Worm (Caenorhabditis elegans) whole organism, L2 larva: ENCODE data around the gene txt-2.

ENCODE experiments used
- F13H6.1 ChIP-seq: sonication (generic microtip); optimal IDR thresholded peaks from 2 replicates; lab custom pipeline; 2016; ENCODE audit warnings: missing genetic modification characterization, missing compliant biosample characterization
- R02D3.7 ChIP-seq: fragments of 150-350 bp; optimal IDR thresholded peaks from 2 replicates; lab custom pipeline; 2014; ENCODE audit warnings: missing biosample characterization, missing genetic modification characterization
- Y55F3AM.14 ChIP-seq: fragments of 200-800 bp; sonication (Bioruptor generic); optimal IDR thresholded peaks from 2 replicates; lab custom pipeline; 2018; ENCODE audit warnings: mild to moderate bottlenecking, missing genetic modification characterization, missing compliant biosample characterization
- ZK546.5 ChIP-seq: sonication (generic microtip); optimal IDR thresholded peaks from 2 replicates; lab custom pipeline; 2017; ENCODE audit warnings: missing biosample characterization, missing genetic modification characterization
- aly-2 ChIP-seq: fragments of 150-350 bp; optimal IDR thresholded peaks from 2 replicates; lab custom pipeline; 2014; ENCODE audit warnings: missing biosample characterization, missing genetic modification characterization
- ama-1 ChIP-seq: fragments of 150-350 bp; optimal IDR thresholded peaks from 2 replicates; lab custom pipeline; 2018; ENCODE audit warnings: inconsistent platforms
- ceh-16 ChIP-seq: fragments of 150-350 bp; optimal IDR thresholded peaks from 2 replicates; lab custom pipeline; 2014; ENCODE audit warnings: missing biosample characterization, missing genetic modification characterization
- crh-2 ChIP-seq: sonication (generic microtip); optimal IDR thresholded peaks from 2 replicates; lab custom pipeline; 2017; ENCODE audit warnings: missing biosample characterization, missing genetic modification characterization
- egl-27 ChIP-seq: sonication (generic microtip); optimal IDR thresholded peaks from 3 replicates; lab custom pipeline; 2017; ENCODE audit warnings: missing biosample characterization, missing genetic modification reagents, missing genetic modification characterization
- elt-1 ChIP-seq: fragments of 150-350 bp; optimal IDR thresholded peaks from 2 replicates; lab custom pipeline; 2014; ENCODE audit warnings: missing biosample characterization, missing genetic modification characterization
- elt-3 ChIP-seq: sonication (generic microtip); optimal IDR thresholded peaks from 2 replicates; lab custom pipeline; 2017; ENCODE audit warnings: missing biosample characterization, missing genetic modification characterization
- fos-1 ChIP-seq: fragments of 150-350 bp; optimal IDR thresholded peaks from 2 replicates; lab custom pipeline; 2014; ENCODE audit warnings: missing biosample characterization, missing genetic modification characterization
- lin-11 ChIP-seq: fragments of 150-350 bp; sonication (generic microtip); optimal IDR thresholded peaks from 2 replicates; lab custom pipeline; 2014; ENCODE audit warnings: missing biosample characterization, missing genetic modification characterization, inconsistent platforms, mixed read lengths
- lin-39 ChIP-seq: fragments of 150-350 bp; optimal IDR thresholded peaks from 2 replicates; lab custom pipeline; 2014; ENCODE audit warnings: missing biosample characterization, missing genetic modification reagents, missing genetic modification characterization
- mbf-1 ChIP-seq: sonication (generic microtip); optimal IDR thresholded peaks from 2 replicates; lab custom pipeline; 2017; ENCODE audit warnings: missing biosample characterization, missing genetic modification characterization
- mdl-1 ChIP-seq, 2 experiments: fragments of 150-350 bp in 1 of 2; sonication (generic microtip) in 1 of 2; optimal IDR thresholded peaks; 2 replicates each; lab custom pipeline; 2017; ENCODE audit warnings: missing biosample characterization in 2 of 2, missing genetic modification characterization in 2 of 2
- nhr-10 ChIP-seq: sonication (generic microtip); optimal IDR thresholded peaks from 2 replicates; lab custom pipeline; 2017; ENCODE audit warnings: missing biosample characterization, missing genetic modification characterization
- nhr-11 ChIP-seq: fragments of 150-350 bp; optimal IDR thresholded peaks from 2 replicates; lab custom pipeline; 2014; ENCODE audit warnings: missing biosample characterization, missing genetic modification characterization
- nhr-129 ChIP-seq: fragments of 150-350 bp; optimal IDR thresholded peaks from 2 replicates; lab custom pipeline; 2014; ENCODE audit warnings: missing biosample characterization, missing genetic modification characterization
- nhr-21 ChIP-seq: fragments of 150-350 bp; optimal IDR thresholded peaks from 2 replicates; lab custom pipeline; 2014; ENCODE audit warnings: missing biosample characterization, missing genetic modification characterization
- nhr-23 ChIP-seq: fragments of 150-350 bp; optimal IDR thresholded peaks from 2 replicates; lab custom pipeline; 2014; ENCODE audit warnings: missing biosample characterization, missing genetic modification reagents, missing genetic modification characterization
- nhr-237 ChIP-seq: fragments of 150-350 bp; optimal IDR thresholded peaks from 2 replicates; lab custom pipeline; 2014; ENCODE audit warnings: missing biosample characterization, missing genetic modification characterization
- nhr-25 ChIP-seq: fragments of 150-350 bp; sonication (generic microtip); optimal IDR thresholded peaks from 3 replicates; lab custom pipeline; 2014; ENCODE audit warnings: missing biosample characterization, missing genetic modification characterization
- nhr-77 ChIP-seq: fragments of 150-350 bp; optimal IDR thresholded peaks from 2 replicates; lab custom pipeline; 2014; ENCODE audit warnings: missing biosample characterization, missing genetic modification characterization
- skn-1 ChIP-seq: sonication (generic microtip); optimal IDR thresholded peaks from 2 replicates; lab custom pipeline; 2017; ENCODE audit warnings: missing biosample characterization, missing genetic modification characterization
- sma-3 ChIP-seq: sonication (generic microtip); optimal IDR thresholded peaks from 2 replicates; lab custom pipeline; 2016; ENCODE audit warnings: missing genetic modification reagents, missing genetic modification characterization, missing compliant biosample characterization
- sma-9 ChIP-seq, 2 experiments: fragments of 150-350 bp in 1 of 2; sonication (generic microtip) in 1 of 2; optimal IDR thresholded peaks; 2 replicates each; lab custom pipeline; 2014 to 2016; ENCODE audit warnings: missing genetic modification characterization in 2 of 2, mild to moderate bottlenecking in 1 of 2, missing biosample characterization in 1 of 2, missing compliant biosample characterization in 1 of 2, missing genetic modification reagents in 1 of 2, moderate library complexity in 1 of 2
- snpc-4 ChIP-seq: fragments of 150-350 bp; optimal IDR thresholded peaks from 2 replicates; lab custom pipeline; 2014; ENCODE audit warnings: missing biosample characterization, missing genetic modification characterization
- unc-39 ChIP-seq: fragments of 150-350 bp; optimal IDR thresholded peaks from 2 replicates; lab custom pipeline; 2014; ENCODE audit warnings: missing biosample characterization, missing genetic modification characterization
- unc-55 ChIP-seq: fragments of 150-350 bp; sonication (generic microtip); optimal IDR thresholded peaks from 3 replicates; lab custom pipeline; 2014; ENCODE audit warnings: missing biosample characterization, missing genetic modification reagents, missing genetic modification characterization
- unc-62 ChIP-seq: fragments of 150-350 bp; optimal IDR thresholded peaks from 2 replicates; lab custom pipeline; 2014; ENCODE audit warnings: missing biosample characterization, missing genetic modification reagents, missing genetic modification characterization
- zag-1 ChIP-seq: fragments of 150-350 bp; optimal IDR thresholded peaks from 2 replicates; lab custom pipeline; 2014; ENCODE audit warnings: missing biosample characterization, missing genetic modification characterization
- ztf-1 ChIP-seq: fragments of 200-800 bp; sonication (Bioruptor generic); conservative IDR thresholded peaks from 2 replicates; pipeline ENCODE4 v1.3.6; 2022; ENCODE audit warnings: missing genetic modification characterization, missing compliant biosample characterization
- ztf-11 ChIP-seq: sonication (generic microtip); optimal IDR thresholded peaks from 2 replicates; lab custom pipeline; 2017; ENCODE audit warnings: missing biosample characterization, missing genetic modification characterization
- ztf-4 ChIP-seq: fragments of 150-350 bp; optimal IDR thresholded peaks from 2 replicates; lab custom pipeline; 2014; ENCODE audit warnings: missing biosample characterization, missing genetic modification characterization

txt-2 gene

ce11 chrV:247576-247975, 7.3 kb upstream of the txt-2 start:
- TF ChIP-seq skn-1 (tag; lab: Kevin White, UChicago) = no peak
- TF ChIP-seq R02D3.7 (tag; lab: Kevin White, UChicago) = no peak
- no peak for TF ChIP-seq lin-11
- no peak for TF ChIP-seq nhr-11 (tag; lab: Kevin White, UChicago)
- no peak for TF ChIP-seq ztf-4
- no peak for TF ChIP-seq nhr-10 (tag; lab: Kevin White, UChicago)

ce11 chrV:246097-246496, 5.8 kb upstream of the txt-2 start, which contains the start of gene kin-34:
TSS of gene kin-34 (minus strand) at chrV:246197.
- no peak for TF ChIP-seq ama-1 (lab: Kevin White, UChicago)
- TF ChIP-seq nhr-23 (tag; lab: Kevin White, UChicago) = no peak
- TF ChIP-seq ztf-11 (tag; lab: Kevin White, UChicago) = no peak
- no peak for TF ChIP-seq skn-1 (tag; lab: Kevin White, UChicago)
- no peak for TF ChIP-seq ztf-1 (GFP tag; lab: Robert Waterston, UW)
- TF ChIP-seq egl-27 = no peak
- no peak for TF ChIP-seq crh-2 (tag; lab: Kevin White, UChicago)
- no peak for TF ChIP-seq nhr-129 (tag; lab: Kevin White, UChicago)

- TF ChIP-seq unc-55 (GFP tag; lab: Kevin White, UChicago) (no peak), ztf-11 (tag; lab: Kevin White, UChicago) (no peak), nhr-237 (no peak), mdl-1 (tag; optimal IDR thresholded peaks at IDR 0.05; lab: Kevin White, UChicago) (no peak), mbf-1 (no peak)
Measured at ce11 chrV:242518-242917, 2.2 kb upstream of the txt-2 start, which contains the start of gene R02C2.7. TSS of gene R02C2.7 (minus strand) at chrV:242618.

ce11 chrV:238094-238493, 2.2 kb downstream of the txt-2 start, which contains the start of gene R02C2.1:
TSS of gene R02C2.1 (minus strand) at chrV:238194.
- TF ChIP-seq elt-1 = no peak
- TF ChIP-seq unc-62 (GFP tag; lab: Kevin White, UChicago) = no peak
- no peak for TF ChIP-seq R02D3.7 (tag; lab: Kevin White, UChicago)
- TF ChIP-seq Y55F3AM.14 (GFP tag; lab: Kevin White, UChicago) = no peak
- no peak for TF ChIP-seq F13H6.1 (tag; lab: Kevin White, UChicago)
- TF ChIP-seq ZK546.5 (tag; lab: Kevin White, UChicago) = no peak
- TF ChIP-seq nhr-77 = no peak
- no peak for TF ChIP-seq unc-39
- TF ChIP-seq nhr-10 (tag; lab: Kevin White, UChicago) = no peak
- no peak for TF ChIP-seq ztf-4
- TF ChIP-seq aly-2 (tag; lab: Kevin White, UChicago) = no peak
- TF ChIP-seq nhr-21 (tag; lab: Kevin White, UChicago) = no peak
- TF ChIP-seq ztf-1 (GFP tag; lab: Robert Waterston, UW) = no peak
- TF ChIP-seq, all 48 proteins: peak for 0

- no peak for TF ChIP-seq nhr-23 (tag; lab: Kevin White, UChicago)
- TF ChIP-seq nhr-25 = no peak
Measured at ce11 chrV:237012-237411, 3.3 kb downstream of the txt-2 start.

ce11 chrV:234572-234971, 5.7 kb downstream of the txt-2 start, which contains the start of gene kin-33:
TSS of gene kin-33 (minus strand) at chrV:234672.
- TF ChIP-seq sma-9 (GFP tag; optimal IDR thresholded peaks at IDR 0.05; lab: Kevin White, UChicago) (no peak), sma-9 (tag; optimal IDR thresholded peaks at IDR 0.05; lab: Kevin White, UChicago) (no peak), ama-1 (lab: Kevin White, UChicago) (no peak), F13H6.1 (tag; lab: Kevin White, UChicago) (no peak), lin-11 (no peak), unc-55 (GFP tag; lab: Kevin White, UChicago) (no peak), unc-39 (no peak), fos-1 (no peak), crh-2 (tag; lab: Kevin White, UChicago) (no peak), ztf-11 (tag; lab: Kevin White, UChicago) (no peak), ZK546.5 (tag; lab: Kevin White, UChicago) (no peak), mbf-1 (no peak), ztf-1 (GFP tag; lab: Robert Waterston, UW) (no peak), lin-39 (tag; lab: Kevin White, UChicago) (no peak), snpc-4 (tag; lab: Kevin White, UChicago) (no peak), zag-1 (tag; lab: Kevin White, UChicago) (no peak), elt-3 (tag; lab: Kevin White, UChicago) (no peak), skn-1 (tag; lab: Kevin White, UChicago) (no peak), sma-3 (GFP tag; lab: Kevin White, UChicago) (no peak), ceh-16 (no peak)
